Fruit fly (Drosophila melanogaster) whole organism, embryonic: Measurements from ENCODE around the gene mag.
A peak's percentile ranks its signal among the peaks of the same experiment; 100 is the strongest.

Source experiments
- CG10431 ChIP-seq: fragments of 200-800 bp; sonication (Bioruptor generic); optimal IDR thresholded peaks from 3 replicates; lab custom pipeline; 2018; ENCODE audit warnings: missing biosample characterization, mild to moderate bottlenecking, missing genetic modification characterization
- CG10654 ChIP-seq: fragments of 200-800 bp; sonication (Bioruptor generic); optimal IDR thresholded peaks from 2 replicates; lab custom pipeline; 2016; ENCODE audit warnings: missing biosample characterization, missing genetic modification characterization
- CG11560 ChIP-seq: fragments of 200-800 bp; sonication (Bioruptor generic); IDR thresholded peaks from 3 replicates; pipeline ENCODE4 v1.3.6; 2022; ENCODE audit warnings: missing biosample characterization, missing genetic modification characterization
- CG12659 ChIP-seq: fragments of 200-800 bp; sonication (Bioruptor generic); optimal IDR thresholded peaks from 3 replicates; lab custom pipeline; 2017; ENCODE audit warnings: mild to moderate bottlenecking, missing biosample characterization, missing genetic modification reagents, missing genetic modification characterization
- CG13123 ChIP-seq: fragments of 200-800 bp; sonication (Bioruptor generic); optimal IDR thresholded peaks from 2 replicates; lab custom pipeline; 2016; ENCODE audit warnings: missing biosample characterization, missing genetic modification characterization
- CG14050 ChIP-seq: fragments of 200-800 bp; sonication (Bioruptor generic); IDR thresholded peaks from 3 replicates; pipeline ENCODE4 v1.3.6; 2022; ENCODE audit warnings: missing biosample characterization, missing genetic modification characterization
- CG14710 ChIP-seq: fragments of 200-800 bp; sonication (Bioruptor generic); optimal IDR thresholded peaks from 3 replicates; lab custom pipeline; 2019; ENCODE audit warnings: missing biosample characterization, mild to moderate bottlenecking, missing genetic modification characterization, moderate library complexity
- CG14965 ChIP-seq: fragments of 200-800 bp; sonication (Bioruptor generic); optimal IDR thresholded peaks from 2 replicates; lab custom pipeline; 2016; ENCODE audit warnings: missing biosample characterization, missing genetic modification characterization, borderline replicate concordance
- CG17802 ChIP-seq: fragments of 200-800 bp; sonication (Bioruptor generic); optimal IDR thresholded peaks from 2 replicates; lab custom pipeline; 2018; ENCODE audit warnings: missing biosample characterization, mild to moderate bottlenecking, missing genetic modification characterization, moderate library complexity
- CG43689 ChIP-seq: fragments of 200-800 bp; sonication (Bioruptor generic); IDR thresholded peaks from 2 replicates; pipeline ENCODE4 v1.3.6; 2022; ENCODE audit warnings: missing biosample characterization, missing genetic modification characterization
- CG4707 ChIP-seq: fragments of 200-800 bp; sonication (Bioruptor generic); optimal IDR thresholded peaks from 2 replicates; lab custom pipeline; 2018; ENCODE audit warnings: missing biosample characterization, mild to moderate bottlenecking, missing genetic modification characterization, moderate library complexity
- CG7357 ChIP-seq: fragments of 200-800 bp; sonication (Bioruptor generic); IDR thresholded peaks from 3 replicates; pipeline ENCODE4 v1.3.6; 2022; ENCODE audit warnings: missing biosample characterization, missing genetic modification characterization
- CG7372 ChIP-seq: fragments of 200-800 bp; sonication (Bioruptor generic); IDR thresholded peaks from 2 replicates; pipeline ENCODE4 v1.3.6; 2022; ENCODE audit warnings: missing biosample characterization, missing genetic modification characterization
- CG7745 ChIP-seq: fragments of 200-800 bp; sonication (Bioruptor generic); optimal IDR thresholded peaks from 2 replicates; lab custom pipeline; 2018; ENCODE audit warnings: missing biosample characterization, mild to moderate bottlenecking, missing genetic modification characterization, moderate library complexity
- CG7786 ChIP-seq: fragments of 200-800 bp; sonication (Bioruptor generic); optimal IDR thresholded peaks from 2 replicates; lab custom pipeline; 2016; ENCODE audit warnings: missing biosample characterization, missing genetic modification characterization
- CG8388 ChIP-seq: fragments of 200-800 bp; sonication (Bioruptor generic); optimal IDR thresholded peaks from 2 replicates; lab custom pipeline; 2019; ENCODE audit warnings: missing biosample characterization, mild to moderate bottlenecking, missing genetic modification characterization, moderate library complexity
- CG8478 ChIP-seq: fragments of >200 bp; optimal IDR thresholded peaks from 2 replicates; lab custom pipeline; 2018
- CG8924 ChIP-seq: fragments of 200-800 bp; optimal IDR thresholded peaks from 3 replicates; lab custom pipeline; 2019; ENCODE audit warnings: missing biosample characterization, mild to moderate bottlenecking, missing genetic modification characterization, moderate library complexity
- CG9437 ChIP-seq: fragments of 200-800 bp; sonication (Bioruptor generic); optimal IDR thresholded peaks from 2 replicates; lab custom pipeline; 2018; ENCODE audit warnings: missing biosample characterization, mild to moderate bottlenecking, missing genetic modification characterization
- Dek ChIP-seq: fragments of 200-800 bp; sonication (Bioruptor generic); optimal IDR thresholded peaks from 3 replicates; lab custom pipeline; 2019; ENCODE audit warnings: missing biosample characterization, mild to moderate bottlenecking, missing genetic modification characterization, moderate library complexity
- Dref ChIP-seq: fragments of 200-800 bp; sonication (Bioruptor generic); IDR thresholded peaks from 2 replicates; pipeline ENCODE4 v1.3.6; 2022; ENCODE audit warnings: missing biosample characterization, missing genetic modification characterization
- E2f1 ChIP-seq: fragments of 200-800 bp; sonication (Bioruptor generic); IDR thresholded peaks from 2 replicates; pipeline ENCODE4 v1.3.6; 2022; ENCODE audit warnings: missing biosample characterization, missing genetic modification characterization
- Hand ChIP-seq: fragments of 200-800 bp; sonication (Bioruptor generic); optimal IDR thresholded peaks from 2 replicates; lab custom pipeline; 2017; ENCODE audit warnings: mild to moderate bottlenecking, missing biosample characterization, missing genetic modification reagents, missing genetic modification characterization
- Hr3 ChIP-seq: fragments of 200-800 bp; sonication (Bioruptor generic); optimal IDR thresholded peaks from 3 replicates; lab custom pipeline; 2016; ENCODE audit warnings: missing biosample characterization, missing genetic modification characterization
- Kr ChIP-seq: fragments of 200-800 bp; sonication (Bioruptor generic); optimal IDR thresholded peaks from 2 replicates; lab custom pipeline; 2017; ENCODE audit warnings: missing biosample characterization, mild to moderate bottlenecking, missing genetic modification characterization
- NFAT ChIP-seq: fragments of 200-800 bp; sonication (Bioruptor generic); IDR thresholded peaks from 2 replicates; pipeline ENCODE4 v1.3.6; 2022; ENCODE audit warnings: missing biosample characterization, missing genetic modification characterization
- Neu2 ChIP-seq: fragments of 200-800 bp; sonication (Bioruptor generic); optimal IDR thresholded peaks from 3 replicates; lab custom pipeline; 2016; ENCODE audit warnings: missing biosample characterization, missing genetic modification characterization, borderline replicate concordance
- Nf-YB ChIP-seq: fragments of 200-800 bp; sonication (Bioruptor generic); optimal IDR thresholded peaks from 3 replicates; lab custom pipeline; 2019; ENCODE audit warnings: missing biosample characterization, mild to moderate bottlenecking, missing genetic modification characterization, moderate library complexity
- Opbp ChIP-seq: fragments of 200-800 bp; sonication (Bioruptor generic); IDR thresholded peaks from 3 replicates; pipeline ENCODE4 v1.3.6; 2022; ENCODE audit warnings: missing biosample characterization, missing genetic modification characterization; ENCODE audit not compliant: partially characterized antibody
- Poxn ChIP-seq: fragments of 200-800 bp; sonication (Bioruptor generic); IDR thresholded peaks from 2 replicates; pipeline ENCODE4 v1.3.6; 2022; ENCODE audit warnings: missing biosample characterization, missing genetic modification characterization
- Rfx ChIP-seq: fragments of 200-800 bp; sonication (Bioruptor generic); IDR thresholded peaks from 2 replicates; pipeline ENCODE4 v1.3.6; 2022; ENCODE audit warnings: missing biosample characterization, missing genetic modification characterization
- Stat92E ChIP-seq, 3 experiments: fragments of >200 bp in 2 of 3; fragments of 200-800 bp in 1 of 3; sonication (Bioruptor generic) in 1 of 3; optimal IDR thresholded peaks; 2 replicates each; lab custom pipeline; 2017 to 2019; ENCODE audit warnings: missing biosample characterization in 3 of 3, missing genetic modification characterization in 3 of 3, mild to moderate bottlenecking in 1 of 3, moderate library complexity in 1 of 3
- Tbp ChIP-seq: fragments of >200 bp; optimal IDR thresholded peaks from 2 replicates; lab custom pipeline; 2018; ENCODE audit warnings: missing biosample characterization, missing genetic modification characterization
- ap ChIP-seq: fragments of 200-800 bp; sonication (Bioruptor generic); IDR thresholded peaks from 2 replicates; pipeline ENCODE4 v1.3.6; 2022; ENCODE audit warnings: missing biosample characterization, missing genetic modification characterization
- chn ChIP-seq: fragments of 200-800 bp; sonication (Bioruptor generic); optimal IDR thresholded peaks from 2 replicates; lab custom pipeline; 2016; ENCODE audit warnings: missing biosample characterization, missing genetic modification characterization
- dan ChIP-seq: fragments of 200-800 bp; sonication (Bioruptor generic); IDR thresholded peaks from 2 replicates; pipeline ENCODE4 v1.3.6; 2022; ENCODE audit warnings: missing biosample characterization, missing genetic modification characterization
- ems ChIP-seq: fragments of 200-800 bp; sonication (Bioruptor generic); optimal IDR thresholded peaks from 3 replicates; lab custom pipeline; 2016; ENCODE audit warnings: missing biosample characterization, missing genetic modification characterization
- fd64A ChIP-seq: fragments of 200-800 bp; sonication (Bioruptor generic); optimal IDR thresholded peaks from 3 replicates; lab custom pipeline; 2018; ENCODE audit warnings: missing biosample characterization, mild to moderate bottlenecking, missing genetic modification characterization
- fru ChIP-seq: fragments of >200 bp; optimal IDR thresholded peaks from 2 replicates; lab custom pipeline; 2017
- fu2 ChIP-seq: fragments of 200-800 bp; sonication (Bioruptor generic); optimal IDR thresholded peaks from 2 replicates; lab custom pipeline; 2016; ENCODE audit warnings: missing biosample characterization, missing genetic modification characterization
- gcm2 ChIP-seq: fragments of 200-800 bp; sonication (Bioruptor generic); optimal IDR thresholded peaks from 2 replicates; lab custom pipeline; 2016; ENCODE audit warnings: missing biosample characterization, missing genetic modification characterization
- h ChIP-seq: fragments of >200 bp; optimal IDR thresholded peaks from 2 replicates; lab custom pipeline; 2017
- hkb ChIP-seq, 2 experiments: fragments of 200-800 bp in 1 of 2; fragments of >200 bp in 1 of 2; sonication (Bioruptor generic) in 1 of 2; IDR thresholded peaks in 1 of 2; optimal IDR thresholded peaks in 1 of 2; 2 replicates each; pipeline versions ENCODE4 v1.3.6 to Lab custom; 2017 to 2022; ENCODE audit warnings: missing biosample characterization in 1 of 2, missing genetic modification characterization in 1 of 2
- kni ChIP-seq: fragments of 200-800 bp; sonication (Bioruptor generic); optimal IDR thresholded peaks from 3 replicates; lab custom pipeline; 2017; ENCODE audit warnings: mild to moderate bottlenecking, missing biosample characterization, missing genetic modification reagents, missing genetic modification characterization
- lab ChIP-seq: fragments of 200-800 bp; sonication (Bioruptor generic); optimal IDR thresholded peaks from 3 replicates; lab custom pipeline; 2017; ENCODE audit warnings: missing biosample characterization, missing genetic modification characterization, mild to moderate bottlenecking, moderate library complexity, missing genetic modification reagents
- scrt ChIP-seq: fragments of 200-800 bp; sonication (Bioruptor generic); optimal IDR thresholded peaks from 2 replicates; lab custom pipeline; 2018; ENCODE audit warnings: missing biosample characterization, mild to moderate bottlenecking, missing genetic modification characterization, moderate library complexity
- sens-2 ChIP-seq: fragments of 200-800 bp; sonication (Bioruptor generic); IDR thresholded peaks from 2 replicates; pipeline ENCODE4 v1.3.6; 2022; ENCODE audit warnings: missing biosample characterization, missing genetic modification characterization
- sug ChIP-seq: fragments of 200-800 bp; optimal IDR thresholded peaks from 2 replicates; lab custom pipeline; 2019; ENCODE audit warnings: missing biosample characterization, mild to moderate bottlenecking, missing genetic modification characterization, moderate library complexity
- zfh2 ChIP-seq: fragments of 200-800 bp; sonication (Bioruptor generic); optimal IDR thresholded peaks from 2 replicates; lab custom pipeline; 2016; ENCODE audit warnings: missing biosample characterization, missing genetic modification characterization

Gene mag

DNA sequence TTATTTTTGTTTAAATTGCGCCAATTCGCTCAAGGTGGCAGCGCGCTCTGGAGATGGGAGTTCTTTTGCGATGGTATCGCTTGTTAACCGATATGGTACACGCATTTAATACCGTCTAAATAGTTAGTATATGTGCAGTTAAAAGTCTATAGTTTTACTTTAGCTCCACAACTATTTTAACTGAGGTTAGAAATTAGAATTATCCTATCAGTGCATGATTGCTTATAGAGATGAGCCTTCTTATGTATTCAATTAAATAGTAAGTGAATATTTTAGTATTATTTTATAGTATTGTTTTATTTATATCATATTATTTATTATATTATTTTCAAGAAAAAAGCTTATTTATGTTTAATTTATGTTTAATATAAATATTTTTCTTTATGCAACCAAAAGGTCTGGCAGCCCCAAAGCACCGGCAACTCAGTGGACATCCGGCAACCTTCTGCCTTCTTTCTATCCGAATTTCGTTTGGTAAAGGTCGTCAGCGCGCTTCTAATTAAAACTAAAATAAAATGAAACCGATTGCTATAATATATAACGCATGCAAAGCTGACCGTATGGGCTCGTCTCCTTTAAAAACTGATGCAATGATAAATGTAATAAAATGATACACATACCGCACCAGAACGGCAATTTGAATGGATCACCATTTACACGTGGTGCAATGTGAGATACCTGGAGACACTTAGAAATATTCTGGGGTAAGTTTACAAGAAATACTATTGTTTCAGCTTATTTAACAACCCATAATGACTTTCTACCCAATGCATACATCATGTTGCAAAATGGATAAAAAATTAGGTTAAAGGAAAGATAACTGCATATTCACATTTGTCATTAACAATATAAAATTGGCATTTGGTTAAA lies 7.4 kb upstream of the mag start, which contains the start of gene CG5199 (continued):
- no peak for TF ChIP-seq fru (lab: Kevin White, UChicago)
- TF ChIP-seq dan (GFP tag; lab: Robert Waterston, UW), result no peak
- peak; percentile 77 for TF ChIP-seq CG12659
- peak; percentile 82 for TF ChIP-seq Opbp (GFP tag; lab: Robert Waterston, UW)
- no peak for TF ChIP-seq CG13123 (GFP tag; lab: Kevin White, UChicago)
- TF ChIP-seq CG14710 (tag; lab: Kevin White, UChicago), result peak; percentile 86
- peak; percentile 56; the same call in 1 of the 3 replicates for TF ChIP-seq CG11560 (tag; lab: Robert Waterston, UW)
- no peak for TF ChIP-seq CG43689 (GFP tag; lab: Robert Waterston, UW)
- peak; percentile 79 for TF ChIP-seq Hr3 (GFP tag; lab: Kevin White, UChicago)
- peak; percentile 77 for TF ChIP-seq lab (GFP tag; lab: Kevin White, UChicago)
- TF ChIP-seq CG8388 (GFP tag; lab: Kevin White, UChicago), result peak; percentile 74
- no peak for TF ChIP-seq Kr (GFP tag; lab: Kevin White, UChicago)
- no peak for TF ChIP-seq fu2 (GFP tag; lab: Kevin White, UChicago)
- no peak for TF ChIP-seq CG8478 (lab: Kevin White, UChicago)
- no peak for TF ChIP-seq gcm2 (GFP tag; lab: Kevin White, UChicago)
- peak; percentile 65 for TF ChIP-seq CG7372 (GFP tag; lab: Robert Waterston, UW)
- TF ChIP-seq CG7357 (GFP tag; lab: Robert Waterston, UW), result no peak
- peak; percentile 59 for TF ChIP-seq Dek
- TF ChIP-seq fd64A (GFP tag; lab: Kevin White, UChicago), result no peak
- TF ChIP-seq Neu2, result no peak
- peak; percentile 64 for TF ChIP-seq E2f1 (GFP tag; lab: Robert Waterston, UW)
- TF ChIP-seq Hand (GFP tag; lab: Kevin White, UChicago), result no peak
- no peak for TF ChIP-seq CG14050
- TF ChIP-seq CG10654 (GFP tag; lab: Kevin White, UChicago), result peak; percentile 73
- peak; percentile 1 for TF ChIP-seq CG17802
- no peak for TF ChIP-seq sens-2 (GFP tag; lab: Robert Waterston, UW)
- no peak for TF ChIP-seq CG4707
- no peak for TF ChIP-seq CG14965 (GFP tag; lab: Kevin White, UChicago)
- TF ChIP-seq ap (GFP tag; lab: Robert Waterston, UW), result 0 out of 2 replicates have a peak, but pooled peaks have one; percentile 24
- peak; percentile 26; the same call in 1 of the 2 replicates for TF ChIP-seq Dref
- TF ChIP-seq sug, result peak; percentile 57
- peak; percentile 69 for TF ChIP-seq NFAT (GFP tag; lab: Robert Waterston, UW)
- TF ChIP-seq CG8924, result peak; percentile 80
- TF ChIP-seq Poxn (GFP tag; lab: Robert Waterston, UW), result no peak
- TF ChIP-seq hkb (optimal IDR thresholded peaks at IDR 0.05; lab: Kevin White, UChicago), result no peak
- no peak for TF ChIP-seq hkb (GFP tag; IDR thresholded peaks at IDR 0.05; lab: Robert Waterston, UW)
- no peak for TF ChIP-seq kni (GFP tag; lab: Kevin White, UChicago)
- TF ChIP-seq scrt (GFP tag; lab: Kevin White, UChicago), result no peak
- TF ChIP-seq Tbp, result peak; percentile 31
- peak; percentile 72 for TF ChIP-seq CG9437
- no peak for TF ChIP-seq CG7745 (tag; lab: Kevin White, UChicago)
- peak; percentile 53 for TF ChIP-seq zfh2
- TF ChIP-seq chn (GFP tag; lab: Kevin White, UChicago), result no peak
- TF ChIP-seq ems (GFP tag; lab: Kevin White, UChicago), result no peak
- TF ChIP-seq Rfx (GFP tag; lab: Robert Waterston, UW), result peak; percentile 67
- peak; percentile 50 for TF ChIP-seq Nf-YB
- TF ChIP-seq CG10431 (GFP tag; lab: Kevin White, UChicago), result no peak
- no peak for TF ChIP-seq Stat92E (GFP tag; optimal IDR thresholded peaks at IDR 0.05; lab: Kevin White, UChicago)
- TF ChIP-seq CG7786 (GFP tag; lab: Kevin White, UChicago), result no peak
- TF ChIP-seq h, result no peak
